Worm (Caenorhabditis elegans) whole organism, early embryonic: ENCODE data around the gene nuo-5.

ENCODE experiments used
- B0310.2 ChIP-seq: sonication (generic microtip); optimal IDR thresholded peaks from 2 replicates; lab custom pipeline; 2016; ENCODE audit warnings: mild to moderate bottlenecking, missing genetic modification characterization, missing compliant biosample characterization
- F13C5.2 ChIP-seq: sonication (generic microtip); optimal IDR thresholded peaks from 2 replicates; lab custom pipeline; 2017; ENCODE audit warnings: mild to moderate bottlenecking, missing genetic modification characterization, inconsistent platforms, missing compliant biosample characterization
- ama-1 ChIP-seq: fragments of 150-350 bp; optimal IDR thresholded peaks from 2 replicates; lab custom pipeline; 2014
- ceh-36 ChIP-seq: sonication (generic microtip); optimal IDR thresholded peaks from 2 replicates; lab custom pipeline; 2016; ENCODE audit warnings: missing genetic modification characterization, inconsistent platforms, missing compliant biosample characterization
- ets-7 ChIP-seq: sonication (generic microtip); optimal IDR thresholded peaks from 2 replicates; lab custom pipeline; 2016; ENCODE audit warnings: missing genotype, missing genetic modification characterization, missing compliant biosample characterization
- flt-1 ChIP-seq: fragments of 200-800 bp; sonication (Bioruptor generic); IDR thresholded peaks from 2 replicates; pipeline ENCODE4 v1.3.6; 2022; ENCODE audit warnings: missing genetic modification characterization, missing compliant biosample characterization
- hmbx-1 ChIP-seq: sonication (generic microtip); optimal IDR thresholded peaks from 2 replicates; lab custom pipeline; 2016; ENCODE audit warnings: mild to moderate bottlenecking, missing genetic modification characterization, missing compliant biosample characterization
- hmg-4 ChIP-seq: fragments of 200-800 bp; sonication (Bioruptor generic); optimal IDR thresholded peaks from 2 replicates; lab custom pipeline; 2018; ENCODE audit warnings: mild to moderate bottlenecking, missing genetic modification characterization, missing compliant biosample characterization
- hnd-1 ChIP-seq: sonication (generic microtip); optimal IDR thresholded peaks from 2 replicates; lab custom pipeline; 2016; ENCODE audit warnings: missing genetic modification characterization, missing compliant biosample characterization
- scrt-1 ChIP-seq: fragments of 200-800 bp; sonication (Bioruptor generic); IDR thresholded peaks from 2 replicates; pipeline ENCODE4 v1.3.6; 2022; ENCODE audit warnings: missing genetic modification characterization, missing compliant biosample characterization

DNA sequence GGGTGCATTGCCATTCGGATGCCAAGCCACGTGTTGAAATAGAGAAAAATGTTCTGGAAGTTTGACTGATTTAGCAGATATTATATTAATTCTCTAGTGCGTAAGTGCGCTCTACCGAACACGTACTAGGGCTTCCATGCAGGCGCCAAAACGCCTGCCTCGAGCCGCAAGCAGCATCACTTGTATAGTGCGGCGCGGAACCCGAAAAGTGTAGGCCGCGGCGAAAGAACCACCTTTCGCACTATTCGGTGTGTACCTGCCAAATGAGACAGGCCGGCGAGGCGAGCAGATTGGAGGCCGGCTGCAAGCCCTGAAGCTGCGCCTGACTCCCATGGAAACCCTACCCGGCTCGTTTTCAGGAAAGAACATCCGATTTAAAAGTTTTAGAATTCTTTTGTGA lies 40.8 kb downstream of the nuo-5 start:
- TF ChIP-seq scrt-1 (GFP tag; lab: Robert Waterston, UW) (no peak), ama-1 (lab: Kevin White, UChicago) (no peak), hmbx-1 (tag; lab: Kevin White, UChicago) (no peak), ets-7 (tag; lab: Kevin White, UChicago) (no peak), B0310.2 (no peak), F13C5.2 (tag; lab: Kevin White, UChicago) (no peak), hnd-1 (tag; lab: Kevin White, UChicago) (no peak), hmg-4 (GFP tag; lab: Kevin White, UChicago) (no peak), flt-1 (GFP tag; lab: Robert Waterston, UW) (no peak), ceh-36 (tag; lab: Kevin White, UChicago) (no peak)
